Worm (Caenorhabditis elegans) whole organism, L4/young adult: ENCODE measurements around the gene srg-4.

ENCODE experiments used
- W03F9.2 ChIP-seq: fragments of 150-350 bp; optimal IDR thresholded peaks from 2 replicates; lab custom pipeline; 2014; ENCODE audit warnings: missing biosample characterization, missing genetic modification characterization
- dao-5 ChIP-seq: sonication (generic microtip); optimal IDR thresholded peaks from 2 replicates; lab custom pipeline; 2016; ENCODE audit warnings: missing genotype, missing genetic modification characterization, moderate library complexity, missing compliant biosample characterization
- him-1 ChIP-seq: sonication (generic microtip); optimal IDR thresholded peaks from 2 replicates; lab custom pipeline; 2016; ENCODE audit warnings: missing genotype, missing genetic modification reagents, missing genetic modification characterization, missing compliant biosample characterization

The srg-4 gene

ce11 chrIII:6285890-6286289 is 24.0 kb upstream of the srg-4 start, which contains the start of gene gadr-3:
TSS of gene gadr-3 (minus strand) at chrIII:6285990.
- no peak for TF ChIP-seq dao-5 (tag; lab: Kevin White, UChicago)
- no peak for TF ChIP-seq W03F9.2 (tag; lab: Kevin White, UChicago)
- no peak for TF ChIP-seq him-1 (tag; lab: Kevin White, UChicago)

- TF ChIP-seq dao-5 (tag; lab: Kevin White, UChicago) (no peak), W03F9.2 (tag; lab: Kevin White, UChicago) (no peak), him-1 (tag; lab: Kevin White, UChicago) (no peak)
Observed at ce11 chrIII:6283024-6283423, 21.1 kb upstream of the srg-4 start.

- TF ChIP-seq him-1 (tag; lab: Kevin White, UChicago), result peak; percentile 46
- peak; percentile 69 for TF ChIP-seq W03F9.2 (tag; lab: Kevin White, UChicago)
- peak; percentile 23 for TF ChIP-seq dao-5 (tag; lab: Kevin White, UChicago)
Observed at ce11 chrIII:6280070-6280596, 18.2 kb upstream of the srg-4 start, which contains the start of gene hmg-1.2. TSS of gene hmg-1.2 (plus strand) at chrIII:6280380.

- no peak for TF ChIP-seq W03F9.2 (tag; lab: Kevin White, UChicago)
- TF ChIP-seq dao-5 (tag; lab: Kevin White, UChicago), result no peak
- TF ChIP-seq him-1 (tag; lab: Kevin White, UChicago), result no peak
Observed at ce11 chrIII:6279453-6279852, 17.6 kb upstream of the srg-4 start.

- no peak for TF ChIP-seq him-1 (tag; lab: Kevin White, UChicago)
- no peak for TF ChIP-seq dao-5 (tag; lab: Kevin White, UChicago)
- peak; percentile 80 for TF ChIP-seq W03F9.2 (tag; lab: Kevin White, UChicago)
Observed at ce11 chrIII:6278301-6278827, 16.5 kb upstream of the srg-4 start, which contains the start of gene C18F10.7. TSS of gene C18F10.7 (minus strand) at chrIII:6278351.

- TF ChIP-seq him-1 (tag; lab: Kevin White, UChicago), result no peak
- no peak for TF ChIP-seq dao-5 (tag; lab: Kevin White, UChicago)
Observed at ce11 chrIII:6272868-6273267, 11.0 kb upstream of the srg-4 start, which contains the start of gene C18F10.2. TSS of gene C18F10.2 (plus strand) at chrIII:6273168.

- TF ChIP-seq dao-5 (tag; lab: Kevin White, UChicago) (no peak), him-1 (tag; lab: Kevin White, UChicago) (no peak), W03F9.2 (tag; lab: Kevin White, UChicago) (no peak)
Observed at ce11 chrIII:6270277-6270676, 8.4 kb upstream of the srg-4 start, which contains the start of gene srg-3. TSS of gene srg-3 (minus strand) at chrIII:6270377.

ce11 chrIII:6268061-6268460 is 6.2 kb upstream of the srg-4 start, which contains the start of gene srg-7:
TSS of gene srg-7 (minus strand) at chrIII:6268161.
- TF ChIP-seq W03F9.2 (tag; lab: Kevin White, UChicago), result no peak
- TF ChIP-seq him-1 (tag; lab: Kevin White, UChicago), result no peak
- no peak for TF ChIP-seq dao-5 (tag; lab: Kevin White, UChicago)

- no peak for TF ChIP-seq dao-5 (tag; lab: Kevin White, UChicago)
Observed at ce11 chrIII:6265911-6266310, 4.0 kb upstream of the srg-4 start, which contains the start of gene srg-6. TSS of gene srg-6 (minus strand) at chrIII:6266011.

ce11 chrIII:6264447-6264846 is 2.6 kb upstream of the srg-4 start, which contains the start of gene srg-5:
TSS of gene srg-5 (minus strand) at chrIII:6264547.
- TF ChIP-seq W03F9.2 (tag; lab: Kevin White, UChicago) (no peak), dao-5 (tag; lab: Kevin White, UChicago) (no peak), him-1 (tag; lab: Kevin White, UChicago) (no peak)

- TF ChIP-seq dao-5 (tag; lab: Kevin White, UChicago) (no peak), W03F9.2 (tag; lab: Kevin White, UChicago) (no peak), him-1 (tag; lab: Kevin White, UChicago) (no peak)
Observed at ce11 chrIII:6260115-6260514, 1.8 kb downstream of the srg-4 start, which contains the start of gene srg-2. TSS of gene srg-2 (minus strand) at chrIII:6260215.

- TF ChIP-seq W03F9.2 (tag; lab: Kevin White, UChicago) (no peak), dao-5 (tag; lab: Kevin White, UChicago) (no peak), him-1 (tag; lab: Kevin White, UChicago) (no peak)
Observed at ce11 chrIII:6258262-6258661, 3.6 kb downstream of the srg-4 start, which contains the start of gene srg-1. TSS of gene srg-1 (minus strand) at chrIII:6258362.

- no peak for TF ChIP-seq W03F9.2 (tag; lab: Kevin White, UChicago)
- no peak for TF ChIP-seq him-1 (tag; lab: Kevin White, UChicago)
- no peak for TF ChIP-seq dao-5 (tag; lab: Kevin White, UChicago)
Observed at ce11 chrIII:6256675-6257074, 5.2 kb downstream of the srg-4 start, which contains the start of gene srg-9. TSS of gene srg-9 (minus strand) at chrIII:6256775.
